Worm (Caenorhabditis elegans): ENCODE measurements around the gene F38B7.3.
"Not testable (repeated sequence)": the region's sequence is repeated elsewhere in the genome, so short reads cannot be mapped to it uniquely, and the experiment has no call there.

Gene F38B7.3

ce11 chrV:11499786-11500185 is 49.1 kb upstream of the F38B7.3 start:
- TF ChIP-seq unc-62 (GFP tag; optimal IDR thresholded peaks at IDR 0.05 in 1 of 2) (peak in 1 of 2 experiments; percentile 92), unc-62 (tag; optimal IDR thresholded peaks at IDR 0.05) (no peak), nhr-28 (tag; optimal IDR thresholded peaks at IDR 0.05) (peak; percentile 22), mxl-3 (GFP tag; optimal IDR thresholded peaks at IDR 0.05) (peak; percentile 9), unc-130 (GFP tag; optimal IDR thresholded peaks at IDR 0.05) (no peak), daf-16 (GFP tag; optimal IDR thresholded peaks at IDR 0.05) (no peak), daf-16 (tag; optimal IDR thresholded peaks at IDR 0.05) (no peak), F10B5.3 (tag; optimal IDR thresholded peaks at IDR 0.05) (no peak), pqm-1 (tag; optimal IDR thresholded peaks at IDR 0.05) (no peak), madf-5 (GFP tag; IDR thresholded peaks at IDR 0.05) (no peak), mxl-2 (GFP tag; conservative IDR thresholded peaks at IDR 0.05) (no peak), ZK337.2 (GFP tag; IDR thresholded peaks at IDR 0.05) (no peak), ces-1 (GFP tag; optimal IDR thresholded peaks at IDR 0.05) (no peak), tag-97 (GFP tag; IDR thresholded peaks at IDR 0.05) (no peak), snpc-1.2 (GFP tag; IDR thresholded peaks at IDR 0.05) (no peak), daf-8 (GFP tag; IDR thresholded peaks at IDR 0.05) (no peak), ceh-82 (tag; optimal IDR thresholded peaks at IDR 0.05) (no peak)

ce11 chrV:11500980-11501379 is 47.9 kb upstream of the F38B7.3 start:
- peak; percentile 52 for TF ChIP-seq hlh-11 (tag; optimal IDR thresholded peaks at IDR 0.05)
- peak; percentile 30 for TF ChIP-seq dmd-6 (GFP tag; IDR thresholded peaks at IDR 0.05)
- no peak for TF ChIP-seq fkh-10 (GFP tag; optimal IDR thresholded peaks at IDR 0.05)
- no peak for TF ChIP-seq lin-39 (tag; optimal IDR thresholded peaks at IDR 0.05)
- peak; percentile 44 for TF ChIP-seq nhr-28 (tag; optimal IDR thresholded peaks at IDR 0.05)
- peak; percentile 18 for TF ChIP-seq dve-1 (tag; optimal IDR thresholded peaks at IDR 0.05; ENCODE audit: insufficient read depth)

- no peak for TF ChIP-seq madf-5 (GFP tag; IDR thresholded peaks at IDR 0.05)
- TF ChIP-seq ces-1 (GFP tag; optimal IDR thresholded peaks at IDR 0.05), result no peak
- no peak for TF ChIP-seq madf-9 (GFP tag; conservative IDR thresholded peaks at IDR 0.05)
- TF ChIP-seq lsy-2 (tag; optimal IDR thresholded peaks at IDR 0.05), result peak in 1 of 2 experiments; percentile 24
- TF ChIP-seq nhr-41 (GFP tag; IDR thresholded peaks at IDR 0.05), result no peak
- peak; percentile 79 for TF ChIP-seq dpl-1 (GFP tag; optimal IDR thresholded peaks at IDR 0.05)
- no peak for TF ChIP-seq F44E2.7 (GFP tag; IDR thresholded peaks at IDR 0.05)
- TF ChIP-seq nhr-76 (tag; optimal IDR thresholded peaks at IDR 0.05), result no peak
- peak in 1 of 2 experiments; percentile 3 for TF ChIP-seq unc-62 (GFP tag; optimal IDR thresholded peaks at IDR 0.05 in 1 of 2)
- TF ChIP-seq unc-62 (tag; optimal IDR thresholded peaks at IDR 0.05), result no peak
- TF ChIP-seq daf-8 (GFP tag; IDR thresholded peaks at IDR 0.05), result no peak
- TF ChIP-seq T26A8.4 (GFP tag; IDR thresholded peaks at IDR 0.05), result no peak
- no peak for TF ChIP-seq nhr-48 (tag; optimal IDR thresholded peaks at IDR 0.05)
Measured at ce11 chrV:11503081-11503751, 45.7 kb upstream of the F38B7.3 start, which contains the start of gene C55A6.12. Gene C55A6.12, minus strand, starts transcription at chrV:11503131.

ce11 chrV:11504853-11505397 is 44.0 kb upstream of the F38B7.3 start, which contains the start of the genes C55A6.1 and C55A6.10:
Gene C55A6.1, minus strand, starts transcription at chrV:11504968.
Gene C55A6.10, plus strand, starts transcription at chrV:11505347.
- TF ChIP-seq T20F7.1 (GFP tag; optimal IDR thresholded peaks at IDR 0.05) (peak; percentile 36), dve-1 (tag; optimal IDR thresholded peaks at IDR 0.05; ENCODE audit: insufficient read depth) (peak; percentile 56), lin-29 (GFP tag; IDR thresholded peaks at IDR 0.05) (0 out of 2 replicates have a peak, but pooled peaks have one; percentile 41), pha-4 (GFP tag; IDR thresholded peaks at IDR 0.05) (peak; percentile 88), dpl-1 (GFP tag; optimal IDR thresholded peaks at IDR 0.05) (peak; percentile 44), R02D3.7 (tag; optimal IDR thresholded peaks at IDR 0.05) (peak; percentile 5), T26A8.4 (GFP tag; IDR thresholded peaks at IDR 0.05) (peak; percentile 68), nhr-48 (tag; optimal IDR thresholded peaks at IDR 0.05) (peak; percentile 64), ctbp-1 (GFP tag; IDR thresholded peaks at IDR 0.05) (peak; percentile 95), nhr-102 (tag; optimal IDR thresholded peaks at IDR 0.05) (peak; percentile 50), nhr-25 (tag; optimal IDR thresholded peaks at IDR 0.05; ENCODE audit: borderline replicate concordance, insufficient read depth) (peak; percentile 26), rbr-2 (tag; optimal IDR thresholded peaks at IDR 0.05) (peak; percentile 81), egl-43 (GFP tag; IDR thresholded peaks at IDR 0.05) (peak; percentile 78; the same call in 1 of the 2 replicates), hlh-11 (tag; optimal IDR thresholded peaks at IDR 0.05) (peak; percentile 61), dmd-6 (GFP tag; IDR thresholded peaks at IDR 0.05) (peak; percentile 79), nhr-28 (tag; optimal IDR thresholded peaks at IDR 0.05) (peak; percentile 12), set-16 (GFP tag; IDR thresholded peaks at IDR 0.05) (peak; percentile 54; the same call in 1 of the 2 replicates), F37D6.2 (tag; optimal IDR thresholded peaks at IDR 0.05) (peak; percentile 63), Y48G9A.11 (GFP tag; IDR thresholded peaks at IDR 0.05) (0 out of 2 replicates have a peak, but pooled peaks have one; percentile 54), nhr-77 (tag; optimal IDR thresholded peaks at IDR 0.05) (peak; percentile 11)
- TF ChIP-seq pha-4 (tag; optimal IDR thresholded peaks at IDR 0.05), result not testable (repeated sequence)

Measured in whole organism, L4 larva.